Fruit fly (Drosophila melanogaster): Measurements from ENCODE around the gene eIF5.

Gene eIF5

dm6 chrX:15991618-15992526 lies at the start of gene eIF5, which contains the start of the genes CG46312 and exd (continued):
- TF ChIP-seq jing (GFP tag; optimal IDR thresholded peaks at IDR 0.05) (no peak), CG11398 (GFP tag; optimal IDR thresholded peaks at IDR 0.05) (no peak), chif (GFP tag; optimal IDR thresholded peaks at IDR 0.05) (no peak), dysf (GFP tag; IDR thresholded peaks at IDR 0.05) (no peak), CG12155 (GFP tag; optimal IDR thresholded peaks at IDR 0.05) (no peak), CG18476 (GFP tag; optimal IDR thresholded peaks at IDR 0.05) (no peak), cwo (GFP tag; optimal IDR thresholded peaks at IDR 0.05) (no peak), sd (tag; optimal IDR thresholded peaks at IDR 0.05) (no peak), Hsf (GFP tag; optimal IDR thresholded peaks at IDR 0.05) (no peak), Scr (GFP tag; IDR thresholded peaks at IDR 0.05; ENCODE audit: partially characterized antibody) (peak; percentile 75), mld (GFP tag; IDR thresholded peaks at IDR 0.05; ENCODE audit: partially characterized antibody) (peak; percentile 58; the same call in 1 of the 3 replicates), dan (GFP tag; IDR thresholded peaks at IDR 0.05) (no peak), vvl (GFP tag; IDR thresholded peaks at IDR 0.05) (peak; percentile 37; the same call in 1 of the 2 replicates), vnd (GFP tag; IDR thresholded peaks at IDR 0.05; ENCODE audit: partially characterized antibody) (peak; percentile 79), CG31224 (GFP tag; IDR thresholded peaks at IDR 0.05) (no peak), tx (GFP tag; optimal IDR thresholded peaks at IDR 0.05) (no peak), inv (GFP tag; IDR thresholded peaks at IDR 0.05; ENCODE audit: partially characterized antibody) (peak; percentile 64; the same call in 1 of the 2 replicates), CG7928 (GFP tag; optimal IDR thresholded peaks at IDR 0.05) (no peak), CG5245 (GFP tag; optimal IDR thresholded peaks at IDR 0.05) (no peak), Myb (GFP tag; optimal IDR thresholded peaks at IDR 0.05) (no peak), fd64A (GFP tag; optimal IDR thresholded peaks at IDR 0.05) (no peak), ewg (GFP tag; optimal IDR thresholded peaks at IDR 0.05) (no peak), Hr51 (GFP tag; optimal IDR thresholded peaks at IDR 0.05) (no peak), ranshi (GFP tag; IDR thresholded peaks at IDR 0.05) (no peak), az2 (GFP tag; optimal IDR thresholded peaks at IDR 0.05) (no peak), Blimp-1 (GFP tag; optimal IDR thresholded peaks at IDR 0.05) (no peak), Atf6 (GFP tag; IDR thresholded peaks at IDR 0.05) (no peak), CG14014 (GFP tag; IDR thresholded peaks at IDR 0.05) (no peak), gcm (GFP tag; optimal IDR thresholded peaks at IDR 0.05) (no peak), Dad (GFP tag; optimal IDR thresholded peaks at IDR 0.05) (no peak), org-1 (GFP tag; optimal IDR thresholded peaks at IDR 0.05) (no peak), Pdp1 (GFP tag; optimal IDR thresholded peaks at IDR 0.05) (peak in 1 of 2 experiments; percentile 14), CG3847 (GFP tag; IDR thresholded peaks at IDR 0.05) (no peak), btn (GFP tag; optimal IDR thresholded peaks at IDR 0.05) (no peak), CkIIα-i1 (GFP tag; IDR thresholded peaks at IDR 0.05) (no peak), ham (GFP tag; IDR thresholded peaks at IDR 0.05) (no peak), pzg (GFP tag; optimal IDR thresholded peaks at IDR 0.05) (peak; percentile 31), CG6654 (GFP tag; optimal IDR thresholded peaks at IDR 0.05) (no peak), CG14860 (GFP tag; IDR thresholded peaks at IDR 0.05; ENCODE audit: partially characterized antibody) (peak; percentile 77), Asciz (GFP tag; optimal IDR thresholded peaks at IDR 0.05) (no peak), CG8924 (tag; optimal IDR thresholded peaks at IDR 0.05) (peak; percentile 14), Mes4 (GFP tag; optimal IDR thresholded peaks at IDR 0.05) (no peak), Rfx (GFP tag; IDR thresholded peaks at IDR 0.05) (no peak), CG30020 (tag; optimal IDR thresholded peaks at IDR 0.05) (peak; percentile 96), gt (GFP tag; IDR thresholded peaks at IDR 0.05) (no peak), emc (GFP tag; optimal IDR thresholded peaks at IDR 0.05) (no peak), HLH54F (GFP tag; optimal IDR thresholded peaks at IDR 0.05) (no peak), CG10209 (GFP tag; optimal IDR thresholded peaks at IDR 0.05) (no peak)

Measured in whole organism, embryonic.